Worm (Caenorhabditis elegans): ENCODE measurements around the gene srd-11.
A peak's percentile ranks its signal among the peaks of the same experiment; 100 is the strongest.

Gene srd-11

DNA sequence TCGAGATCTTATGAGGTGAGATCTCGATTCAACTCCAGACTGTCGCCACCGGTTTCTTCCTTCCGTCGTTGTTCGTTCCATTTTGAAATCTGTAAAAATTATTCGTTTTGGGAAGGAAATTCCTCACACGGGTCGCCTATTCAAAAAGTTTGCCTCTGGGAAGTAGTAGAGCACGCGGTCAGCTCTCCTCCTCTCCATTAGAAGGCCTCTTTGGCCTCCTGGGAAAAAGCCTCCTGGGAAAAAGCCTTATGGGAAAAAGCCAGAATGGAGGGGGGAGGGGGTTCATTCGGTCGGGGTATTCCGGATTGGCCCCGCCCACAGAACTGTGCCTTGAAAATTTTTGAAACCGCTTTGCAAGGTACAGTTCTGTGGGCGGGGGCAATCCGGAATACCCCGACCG lies 28.0 kb upstream of the srd-11 start:
- no peak for TF ChIP-seq ceh-45 (GFP tag; IDR thresholded peaks at IDR 0.05)
- 0 out of 2 replicates have a peak, but pooled peaks have one; percentile 11 for TF ChIP-seq unc-3 (GFP tag; conservative IDR thresholded peaks at IDR 0.05)
- TF ChIP-seq unc-3 (tag; optimal IDR thresholded peaks at IDR 0.05): no peak
- TF ChIP-seq ceh-24 (tag; optimal IDR thresholded peaks at IDR 0.05): no peak
- TF ChIP-seq unc-55 (GFP tag; optimal IDR thresholded peaks at IDR 0.05): no peak

DNA sequence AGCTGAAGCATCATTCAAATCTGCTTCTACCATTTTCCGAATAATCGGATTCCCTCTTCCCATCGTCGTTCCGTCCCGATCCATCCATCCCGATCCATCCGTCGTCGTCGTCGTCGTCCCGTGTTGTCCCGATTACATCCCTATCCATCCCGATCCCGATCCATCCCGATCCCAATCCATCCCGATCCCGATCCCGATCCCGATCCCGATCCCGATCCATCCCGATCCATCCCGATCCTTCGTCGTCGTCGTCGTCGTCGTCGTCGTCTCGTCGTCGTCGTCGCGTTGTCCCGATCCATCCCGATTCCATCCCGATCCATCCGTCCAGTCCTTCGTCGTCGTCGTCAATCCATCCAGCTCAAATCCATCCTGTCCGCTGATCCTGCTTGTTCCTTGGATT lies 27.5 kb upstream of the srd-11 start:
- TF ChIP-seq odd-2 (tag; optimal IDR thresholded peaks at IDR 0.05): no peak
- TF ChIP-seq zip-5 (tag; optimal IDR thresholded peaks at IDR 0.05): no peak
- TF ChIP-seq nfya-1 (tag; optimal IDR thresholded peaks at IDR 0.05): no peak
- no peak for TF ChIP-seq ref-2 (tag; optimal IDR thresholded peaks at IDR 0.05)
- no peak for TF ChIP-seq ceh-6 (GFP tag; optimal IDR thresholded peaks at IDR 0.05)
- TF ChIP-seq pha-2 (tag; optimal IDR thresholded peaks at IDR 0.05): no peak
- no peak for TF ChIP-seq K09A11.1 (tag; optimal IDR thresholded peaks at IDR 0.05; ENCODE audit: insufficient read depth)
- no peak for TF ChIP-seq sdc-2 (tag; optimal IDR thresholded peaks at IDR 0.05)
- no peak for TF ChIP-seq mec-3 (tag; optimal IDR thresholded peaks at IDR 0.05; ENCODE audit: borderline replicate concordance)
- no peak for TF ChIP-seq sox-2 (GFP tag; IDR thresholded peaks at IDR 0.05)
- no peak for TF ChIP-seq pha-4 (tag; optimal IDR thresholded peaks at IDR 0.05)
- no peak for TF ChIP-seq Y22D7AL.16 (tag; optimal IDR thresholded peaks at IDR 0.05)
- no peak for TF ChIP-seq npax-4 (tag; optimal IDR thresholded peaks at IDR 0.05)
- TF ChIP-seq che-1 (tag; optimal IDR thresholded peaks at IDR 0.05): no peak
- TF ChIP-seq T23F11.4 (GFP tag; optimal IDR thresholded peaks at IDR 0.05): no peak
- TF ChIP-seq ttx-3 (tag; optimal IDR thresholded peaks at IDR 0.05): no peak

DNA sequence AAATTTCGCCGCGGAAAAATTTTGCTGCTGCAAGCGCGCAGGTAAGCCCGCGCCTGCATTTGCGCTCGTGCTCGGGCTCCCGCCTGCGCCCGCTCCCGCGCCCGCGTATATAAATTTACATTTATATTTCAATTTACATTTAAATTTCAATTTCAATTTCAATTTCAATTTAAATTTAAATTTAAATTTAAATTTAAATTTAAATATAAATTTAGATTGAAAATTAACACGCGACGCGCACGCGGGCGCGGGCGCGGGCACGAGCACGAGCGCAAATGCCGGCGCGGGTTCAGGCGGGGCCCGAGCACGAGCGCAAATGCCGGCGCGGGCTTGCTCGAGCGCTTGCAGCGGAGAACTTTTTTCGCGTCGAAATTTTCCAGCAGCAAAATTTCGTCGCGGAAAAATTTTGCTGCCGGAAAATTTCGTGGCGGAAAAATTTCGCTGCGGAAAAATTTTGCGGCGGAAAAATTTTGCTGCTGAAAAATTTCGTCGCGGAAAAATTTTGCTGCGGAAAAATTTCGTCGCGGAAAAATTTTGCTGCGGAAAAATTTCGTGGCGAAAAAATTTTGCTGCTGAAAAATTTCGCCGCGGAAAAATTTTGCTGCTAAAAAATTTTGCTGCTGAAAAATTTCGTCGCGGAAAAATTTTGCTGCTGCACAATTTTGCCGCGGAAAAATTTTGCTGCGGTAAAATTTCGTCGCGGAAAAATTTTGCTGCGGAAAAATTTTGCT lies 26.4 kb upstream of the srd-11 start:
- TF ChIP-seq K02D7.2 (tag; optimal IDR thresholded peaks at IDR 0.05): peak; percentile 68
- peak; percentile 1 for TF ChIP-seq ceh-48 (tag; optimal IDR thresholded peaks at IDR 0.05)
- 0 out of 2 replicates have a peak, but pooled peaks have one; percentile 30 for TF ChIP-seq ceh-45 (GFP tag; IDR thresholded peaks at IDR 0.05)
- peak; percentile 31 for TF ChIP-seq pha-2 (tag; optimal IDR thresholded peaks at IDR 0.05)
- no peak for TF ChIP-seq ceh-19 (GFP tag; optimal IDR thresholded peaks at IDR 0.05)
- TF ChIP-seq ceh-31 (tag; optimal IDR thresholded peaks at IDR 0.05): no peak
- TF ChIP-seq sox-4 (tag; optimal IDR thresholded peaks at IDR 0.05): peak; percentile 40
- no peak for TF ChIP-seq odd-2 (tag; optimal IDR thresholded peaks at IDR 0.05)
- peak; percentile 60 for TF ChIP-seq gmeb-2 (tag; optimal IDR thresholded peaks at IDR 0.05)
- TF ChIP-seq pros-1 (tag; optimal IDR thresholded peaks at IDR 0.05): no peak
- TF ChIP-seq ahr-1 (tag; optimal IDR thresholded peaks at IDR 0.05): no peak
- no peak for TF ChIP-seq rnt-1 (tag; optimal IDR thresholded peaks at IDR 0.05)
- TF ChIP-seq unc-55 (GFP tag; optimal IDR thresholded peaks at IDR 0.05): no peak

ce11 chrV:13638040-13638439 lies 18.4 kb upstream of the srd-11 start:
- TF ChIP-seq elt-2 (tag; optimal IDR thresholded peaks at IDR 0.05): peak; percentile 75
- TF ChIP-seq ztf-16 (tag; optimal IDR thresholded peaks at IDR 0.05): no peak

DNA sequence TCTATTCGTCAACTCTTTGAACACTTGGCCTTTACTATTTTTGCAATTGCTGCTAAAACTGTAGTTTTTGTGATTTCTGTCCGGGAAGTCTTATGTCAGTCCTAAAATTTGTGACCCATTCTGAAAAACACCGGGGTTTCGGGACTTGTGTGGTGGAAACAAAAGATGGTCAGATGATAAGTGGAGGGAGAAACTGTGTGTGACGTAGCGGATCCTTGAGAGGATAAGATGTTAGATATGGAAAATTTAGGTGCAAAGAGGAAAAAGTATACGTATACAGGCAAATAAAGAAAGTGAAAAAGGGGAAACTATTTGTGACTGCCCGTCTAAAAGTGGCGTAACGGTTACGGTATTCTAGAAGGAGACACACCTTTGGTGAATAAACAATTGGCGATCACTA lies 16.8 kb upstream of the srd-11 start:
- TF ChIP-seq ceh-22 (tag; optimal IDR thresholded peaks at IDR 0.05) (no peak), lin-11 (tag; optimal IDR thresholded peaks at IDR 0.05) (no peak), ceh-2 (tag; optimal IDR thresholded peaks at IDR 0.05) (no peak), pros-1 (tag; optimal IDR thresholded peaks at IDR 0.05) (no peak), ceh-45 (GFP tag; IDR thresholded peaks at IDR 0.05) (no peak), unc-86 (tag; optimal IDR thresholded peaks at IDR 0.05) (no peak), ceh-19 (GFP tag; optimal IDR thresholded peaks at IDR 0.05) (no peak), ceh-34 (tag; optimal IDR thresholded peaks at IDR 0.05) (no peak), ceh-30 (tag; optimal IDR thresholded peaks at IDR 0.05) (no peak), pha-2 (tag; optimal IDR thresholded peaks at IDR 0.05) (no peak), F13H6.1 (tag; optimal IDR thresholded peaks at IDR 0.05) (no peak)
